Worm (Caenorhabditis elegans) whole organism, L4/young adult: Measurements from ENCODE around the gene M60.6.

Source experiments
- W03F9.2 ChIP-seq: fragments of 150-350 bp; optimal IDR thresholded peaks from 2 replicates; lab custom pipeline; 2014; ENCODE audit warnings: missing biosample characterization, missing genetic modification characterization
- him-1 ChIP-seq: sonication (generic microtip); optimal IDR thresholded peaks from 2 replicates; lab custom pipeline; 2016; ENCODE audit warnings: missing genotype, missing genetic modification reagents, missing genetic modification characterization, missing compliant biosample characterization

DNA sequence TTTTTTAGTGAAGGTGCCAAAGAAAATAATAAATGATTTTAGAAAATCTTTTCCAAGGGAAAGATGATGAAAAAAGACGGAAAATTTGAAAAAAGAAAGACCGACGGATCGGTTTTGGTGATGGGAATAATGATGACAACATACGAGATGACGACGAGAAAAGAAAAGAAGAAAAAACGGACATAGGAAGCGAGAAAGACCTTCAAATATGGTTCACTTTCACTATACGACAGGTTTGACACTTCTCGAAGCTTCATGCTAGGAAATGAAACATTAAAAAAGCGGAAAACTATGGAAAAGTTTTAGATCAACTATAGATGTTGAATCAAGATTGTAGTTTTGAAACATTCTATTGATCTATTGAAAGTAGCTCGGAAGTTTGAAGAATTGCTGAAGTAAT lies 52.1 kb downstream of the M60.6 start:
- TF ChIP-seq him-1 (tag; lab: Kevin White, UChicago), result no peak
- no peak for TF ChIP-seq W03F9.2 (tag; lab: Kevin White, UChicago)
